Fruit fly (Drosophila melanogaster): ENCODE results near the gene fipi.

Gene fipi

DNA sequence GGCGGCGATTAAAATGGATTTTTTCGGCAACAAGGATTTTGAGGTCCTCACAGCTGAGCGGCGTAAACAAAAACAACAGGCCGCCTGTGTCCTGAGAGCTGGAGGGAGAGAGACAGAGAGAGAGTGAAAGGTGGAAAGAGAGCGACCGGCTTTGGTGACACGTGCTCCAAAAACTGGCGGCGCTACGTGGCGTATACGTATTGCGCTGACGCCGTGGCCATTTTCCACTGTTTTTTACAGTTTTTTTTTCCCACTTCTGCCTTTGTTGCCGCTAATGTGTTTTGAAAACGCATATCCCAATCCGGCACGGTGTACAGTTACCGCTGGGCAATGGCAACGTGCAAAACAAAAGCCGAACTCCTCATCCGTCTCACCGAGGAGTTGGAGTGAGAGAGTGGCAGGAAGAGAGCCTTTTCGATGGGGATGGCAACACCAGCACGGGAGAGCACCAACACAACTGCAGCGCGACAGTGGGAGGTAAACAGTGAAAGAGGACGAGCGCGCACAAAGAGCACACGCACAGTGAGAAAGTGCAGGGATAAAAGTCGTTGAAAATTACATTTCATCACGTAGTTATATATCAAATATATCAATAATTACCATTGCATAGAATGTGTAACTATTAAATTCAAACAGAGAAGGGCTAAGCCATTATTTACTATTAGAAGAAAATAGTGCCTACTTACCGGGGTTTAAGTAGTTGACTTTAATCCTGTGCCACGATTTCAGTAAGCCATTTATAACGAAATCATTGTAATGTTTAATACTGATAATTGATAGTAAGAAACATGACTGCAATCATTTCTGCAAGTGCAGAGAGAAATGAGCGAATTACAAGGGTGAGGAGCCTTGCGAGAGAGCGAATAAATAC, 26.8 kb upstream of the fipi start:
- no peak for TF ChIP-seq tj (GFP tag; optimal IDR thresholded peaks at IDR 0.05)
- TF ChIP-seq CG11617 (GFP tag; optimal IDR thresholded peaks at IDR 0.05): peak; percentile 40
- TF ChIP-seq cnc (optimal IDR thresholded peaks at IDR 0.05): no peak
- peak; percentile 25 for TF ChIP-seq CG33017 (tag; optimal IDR thresholded peaks at IDR 0.05)
- no peak for TF ChIP-seq CG7101 (tag; optimal IDR thresholded peaks at IDR 0.05)
- TF ChIP-seq toe (GFP tag; optimal IDR thresholded peaks at IDR 0.05): peak; percentile 68
- TF ChIP-seq CG1620 (GFP tag; optimal IDR thresholded peaks at IDR 0.05): peak; percentile 15
- peak; percentile 70 for TF ChIP-seq CG5204 (GFP tag; optimal IDR thresholded peaks at IDR 0.05)
- no peak for TF ChIP-seq kay (GFP tag; ENCODE audit: borderline replicate concordance)
- TF ChIP-seq pad (GFP tag; optimal IDR thresholded peaks at IDR 0.05): no peak

DNA sequence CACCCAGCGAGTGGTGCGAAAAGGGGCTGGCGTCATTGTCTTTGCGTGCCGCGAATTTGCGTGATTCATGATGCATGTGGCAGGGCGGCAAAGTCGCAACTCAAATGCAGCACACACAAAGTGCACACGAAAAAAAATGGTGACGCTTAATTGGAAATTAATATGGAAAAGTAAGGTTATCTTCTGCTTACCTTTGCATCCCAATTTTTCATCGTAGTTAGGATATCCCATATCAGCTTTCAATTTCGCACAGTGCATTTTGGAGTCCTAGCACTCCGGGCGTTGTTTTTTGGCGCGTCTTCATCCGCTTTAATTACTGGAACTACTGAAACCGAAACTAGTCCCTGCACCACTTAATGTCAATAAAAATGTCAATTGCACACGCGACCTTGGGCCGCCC, 26.2 kb upstream of the fipi start:
- TF ChIP-seq ovo (GFP tag; optimal IDR thresholded peaks at IDR 0.05) (no peak), cic (GFP tag; optimal IDR thresholded peaks at IDR 0.05) (no peak), CG1620 (GFP tag; optimal IDR thresholded peaks at IDR 0.05) (no peak), CG5204 (GFP tag; optimal IDR thresholded peaks at IDR 0.05) (no peak), Hr96 (GFP tag; optimal IDR thresholded peaks at IDR 0.05) (no peak), tj (GFP tag; optimal IDR thresholded peaks at IDR 0.05) (no peak), bab1 (GFP tag; optimal IDR thresholded peaks at IDR 0.05) (no peak), cnc (optimal IDR thresholded peaks at IDR 0.05) (no peak), CG33017 (tag; optimal IDR thresholded peaks at IDR 0.05) (no peak), CG12768 (GFP tag; optimal IDR thresholded peaks at IDR 0.05) (no peak), CG11617 (GFP tag; optimal IDR thresholded peaks at IDR 0.05) (no peak), CG7045 (GFP tag; optimal IDR thresholded peaks at IDR 0.05) (no peak), Clk (GFP tag; optimal IDR thresholded peaks at IDR 0.05) (no peak), CG14711 (tag; optimal IDR thresholded peaks at IDR 0.05) (no peak), kay (GFP tag; ENCODE audit: borderline replicate concordance) (no peak)

DNA sequence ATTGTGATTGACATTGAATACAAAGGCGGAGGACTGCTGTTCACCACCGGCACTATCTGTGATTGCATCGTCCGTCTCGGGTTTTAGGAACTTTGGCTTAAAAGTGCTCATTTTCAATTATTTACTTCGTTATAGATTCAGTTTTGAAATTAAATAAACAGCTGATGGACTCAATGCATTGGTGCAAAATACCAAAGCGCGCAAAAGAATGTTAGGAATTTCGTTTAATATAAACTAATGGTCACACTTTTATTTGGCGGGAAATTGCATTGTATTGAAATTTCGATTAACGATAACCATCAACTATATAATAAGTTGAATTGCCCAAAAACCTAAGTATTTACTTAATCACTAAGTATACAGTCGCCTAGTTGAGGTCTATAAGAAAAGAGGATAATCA, 24.2 kb upstream of the fipi start, which contains the start of gene CG3225:
Gene CG3225, minus strand, starts transcription at position 190 of the 400 bp plus-strand sequence.
- TF ChIP-seq tj (GFP tag; optimal IDR thresholded peaks at IDR 0.05) (no peak), CG7045 (GFP tag; optimal IDR thresholded peaks at IDR 0.05) (no peak), ovo (GFP tag; optimal IDR thresholded peaks at IDR 0.05) (no peak), cic (GFP tag; optimal IDR thresholded peaks at IDR 0.05) (no peak), CG14711 (tag; optimal IDR thresholded peaks at IDR 0.05) (no peak), Crg-1 (GFP tag; optimal IDR thresholded peaks at IDR 0.05) (no peak), CG12768 (GFP tag; optimal IDR thresholded peaks at IDR 0.05) (no peak), CG33017 (tag; optimal IDR thresholded peaks at IDR 0.05) (no peak), bab1 (GFP tag; optimal IDR thresholded peaks at IDR 0.05) (peak; percentile 39)

DNA sequence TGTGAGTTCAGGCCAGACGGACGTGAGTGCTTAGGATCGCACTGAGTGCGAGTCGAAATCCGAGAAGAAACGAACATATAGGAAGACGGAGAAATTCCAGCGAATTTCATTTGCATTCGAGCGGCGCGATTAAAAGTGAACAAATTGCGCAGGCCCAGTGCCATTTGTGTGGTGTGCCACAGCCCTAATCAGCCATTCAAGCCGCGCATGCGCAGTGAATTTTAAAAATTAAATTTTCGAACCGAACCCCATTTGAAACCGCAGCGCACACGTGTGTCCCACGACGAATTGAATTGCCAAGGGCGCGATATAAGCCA, 19.1 kb upstream of the fipi start:
- TF ChIP-seq pad (GFP tag; optimal IDR thresholded peaks at IDR 0.05) (no peak), CG5204 (GFP tag; optimal IDR thresholded peaks at IDR 0.05) (no peak), cnc (optimal IDR thresholded peaks at IDR 0.05) (no peak), CG11617 (GFP tag; optimal IDR thresholded peaks at IDR 0.05) (no peak), tj (GFP tag; optimal IDR thresholded peaks at IDR 0.05) (no peak), CG33017 (tag; optimal IDR thresholded peaks at IDR 0.05) (no peak), Crg-1 (GFP tag; optimal IDR thresholded peaks at IDR 0.05) (no peak), CG7101 (tag; optimal IDR thresholded peaks at IDR 0.05) (no peak), CG12768 (GFP tag; optimal IDR thresholded peaks at IDR 0.05) (no peak), toe (GFP tag; optimal IDR thresholded peaks at IDR 0.05) (no peak), Mnt (GFP tag; optimal IDR thresholded peaks at IDR 0.05) (no peak), cic (GFP tag; optimal IDR thresholded peaks at IDR 0.05) (no peak)

DNA sequence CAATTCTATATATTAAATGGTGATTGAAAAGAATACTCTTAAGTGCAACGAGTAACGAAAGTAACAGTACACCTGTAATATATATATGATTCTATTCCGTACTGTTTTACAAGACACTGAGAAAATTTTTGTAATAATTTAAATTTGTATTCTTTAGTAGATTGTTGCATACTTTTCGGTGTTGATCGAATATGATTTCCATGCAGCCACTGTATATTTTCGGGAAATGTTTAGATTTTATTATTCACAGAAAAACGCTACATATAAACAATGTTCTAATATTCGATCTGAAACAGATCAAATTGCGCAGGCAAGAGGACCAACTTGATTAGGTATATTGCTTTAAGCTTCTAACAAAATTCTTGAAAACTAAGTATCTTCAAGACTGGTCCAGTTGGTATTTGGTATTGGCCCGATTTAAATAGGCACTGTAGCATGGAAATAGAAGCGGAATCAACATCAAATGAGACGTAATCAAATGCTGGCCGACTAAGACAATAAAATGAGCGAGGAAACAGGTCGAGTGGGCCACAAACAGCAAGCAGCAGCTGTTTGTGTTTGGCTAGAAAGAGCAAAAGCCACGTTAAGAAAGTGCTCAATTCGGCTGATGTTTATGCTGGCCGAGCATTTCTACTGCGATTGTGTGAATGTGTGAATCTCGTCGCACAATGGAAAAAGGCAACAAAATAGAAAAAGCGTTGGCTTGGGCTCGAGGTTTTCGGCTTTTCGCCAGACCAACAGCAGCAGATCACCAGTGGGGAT, 18.6 kb upstream of the fipi start, which contains the start of gene CG15629:
Gene CG15629, plus strand, starts transcription at position 749 of the 762 bp plus-strand sequence.
- TF ChIP-seq Crg-1 (GFP tag; optimal IDR thresholded peaks at IDR 0.05): no peak
- TF ChIP-seq tj (GFP tag; optimal IDR thresholded peaks at IDR 0.05): peak; percentile 53

DNA sequence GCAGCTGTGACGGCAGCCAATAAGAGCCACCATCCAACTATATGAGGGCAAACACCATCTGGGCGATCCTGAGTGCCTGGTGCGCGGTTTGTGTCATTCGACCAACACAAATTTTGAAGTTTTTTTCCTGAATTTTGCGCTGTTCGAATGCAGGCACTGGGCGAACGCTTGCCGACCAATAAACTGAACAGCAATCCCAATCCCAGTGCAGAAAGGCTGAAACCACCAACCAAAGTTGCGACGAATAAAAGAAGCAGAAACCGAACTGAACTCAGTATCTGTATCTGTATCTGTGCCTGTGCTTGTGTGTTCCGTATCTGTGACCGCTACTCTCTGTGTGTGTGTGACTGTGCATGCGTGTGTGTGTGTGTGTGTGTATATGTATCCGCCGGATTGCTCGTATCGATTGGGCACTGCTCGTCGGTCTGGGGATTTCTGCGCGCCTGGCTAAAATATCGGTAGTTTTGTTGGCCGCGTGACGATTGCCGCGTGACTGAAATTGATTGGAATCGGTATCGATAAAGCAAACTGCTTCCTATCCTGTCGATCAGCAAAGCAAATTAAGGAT, 17.7 kb upstream of the fipi start:
- TF ChIP-seq Clk (GFP tag; optimal IDR thresholded peaks at IDR 0.05): peak; percentile 8
- peak; percentile 30 for TF ChIP-seq ovo (GFP tag; optimal IDR thresholded peaks at IDR 0.05)
- TF ChIP-seq bab1 (GFP tag; optimal IDR thresholded peaks at IDR 0.05): no peak
- no peak for TF ChIP-seq CG5204 (GFP tag; optimal IDR thresholded peaks at IDR 0.05)
- TF ChIP-seq cic (GFP tag; optimal IDR thresholded peaks at IDR 0.05): peak; percentile 84
- peak; percentile 86 for TF ChIP-seq CG12768 (GFP tag; optimal IDR thresholded peaks at IDR 0.05)
- TF ChIP-seq Mnt (GFP tag; optimal IDR thresholded peaks at IDR 0.05): peak; percentile 85
- TF ChIP-seq CG11617 (GFP tag; optimal IDR thresholded peaks at IDR 0.05): peak; percentile 0
- TF ChIP-seq CG7045 (GFP tag; optimal IDR thresholded peaks at IDR 0.05): no peak

Data from whole organism, adult.